Worm (Caenorhabditis elegans): ENCODE measurements around the gene T24E12.1.
A peak's percentile ranks its signal among the peaks of the same experiment; 100 is the strongest.

The T24E12.1 gene

DNA sequence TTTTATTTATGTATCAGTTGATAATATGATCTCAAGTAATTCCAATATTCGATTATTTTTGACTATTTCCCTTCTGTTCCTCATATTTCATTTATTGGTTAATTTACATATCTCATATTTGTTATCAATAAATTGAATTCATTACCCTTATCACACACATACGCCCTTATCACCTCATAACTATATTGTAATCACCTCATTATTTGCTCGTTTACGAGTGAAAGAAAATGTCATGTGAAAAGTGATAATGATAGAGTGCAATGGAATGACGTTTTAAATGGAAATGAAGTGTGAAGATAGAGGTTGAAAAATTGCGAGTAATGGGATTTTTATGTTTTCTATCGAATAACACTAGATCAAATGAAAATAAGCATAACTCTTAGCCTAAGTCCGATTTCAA is 1.2 kb downstream of the T24E12.1 start:
- TF ChIP-seq M03D4.4 (tag; optimal IDR thresholded peaks at IDR 0.05), result no peak
- no peak for TF ChIP-seq mep-1 (tag; optimal IDR thresholded peaks at IDR 0.05)
- TF ChIP-seq sptf-1 (tag; optimal IDR thresholded peaks at IDR 0.05), result no peak
- no peak for TF ChIP-seq lin-13 (tag; optimal IDR thresholded peaks at IDR 0.05)
- no peak for TF ChIP-seq unc-120 (tag; optimal IDR thresholded peaks at IDR 0.05; ENCODE audit: poor library complexity, severe bottlenecking)
- no peak for TF ChIP-seq unc-62 (GFP tag; optimal IDR thresholded peaks at IDR 0.05)
- TF ChIP-seq nhr-12 (tag; optimal IDR thresholded peaks at IDR 0.05), result no peak
- TF ChIP-seq cnd-1 (tag; optimal IDR thresholded peaks at IDR 0.05), result no peak
- TF ChIP-seq snpc-4 (tag; optimal IDR thresholded peaks at IDR 0.05), result no peak
- TF ChIP-seq elt-3 (tag; optimal IDR thresholded peaks at IDR 0.05), result no peak
- no peak for TF ChIP-seq zip-8 (tag; optimal IDR thresholded peaks at IDR 0.05)

- no peak for TF ChIP-seq unc-120 (tag; optimal IDR thresholded peaks at IDR 0.05; ENCODE audit: poor library complexity, severe bottlenecking)
- no peak for TF ChIP-seq tbx-8 (GFP tag; optimal IDR thresholded peaks at IDR 0.05)
- no peak for TF ChIP-seq sptf-1 (tag; optimal IDR thresholded peaks at IDR 0.05)
- no peak for TF ChIP-seq unc-62 (GFP tag; optimal IDR thresholded peaks at IDR 0.05)
- TF ChIP-seq elt-3 (tag; optimal IDR thresholded peaks at IDR 0.05), result no peak
- TF ChIP-seq zip-8 (tag; optimal IDR thresholded peaks at IDR 0.05), result no peak
Measured at ce11 chrII:3787151-3787550, 1.8 kb downstream of the T24E12.1 start, which contains the start of gene T24E12.13. Gene T24E12.13 (plus strand): TSS chrII:3787451.

ce11 chrII:3788356-3788962 is 3.1 kb downstream of the T24E12.1 start:
- TF ChIP-seq zip-8 (tag; optimal IDR thresholded peaks at IDR 0.05) (peak; percentile 91), lin-13 (tag; optimal IDR thresholded peaks at IDR 0.05) (no peak)

DNA sequence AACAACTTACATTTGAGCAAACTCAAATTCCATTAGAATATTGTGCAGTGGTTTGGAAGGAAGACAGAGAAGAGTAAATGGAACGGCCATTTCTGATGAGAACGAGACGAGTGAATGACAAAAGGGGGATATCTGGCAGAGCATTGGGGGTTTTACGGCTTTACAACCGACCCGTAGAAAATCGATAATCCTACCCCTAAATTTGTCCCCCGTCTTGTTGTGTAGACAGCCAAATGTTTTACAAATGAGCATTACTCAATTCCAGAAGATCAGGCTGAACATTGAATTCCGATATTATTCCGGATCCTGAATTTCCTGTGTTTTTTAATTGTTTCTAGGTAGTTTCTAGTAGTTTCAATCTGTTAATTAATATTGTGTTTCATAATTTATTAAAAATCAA is 8.0 kb downstream of the T24E12.1 start, which contains the start of gene fbxb-99:
Gene fbxb-99, minus strand, starts transcription at position 101 of the 400 bp plus-strand sequence.
- TF ChIP-seq elt-3 (tag; optimal IDR thresholded peaks at IDR 0.05) (no peak), zip-8 (tag; optimal IDR thresholded peaks at IDR 0.05) (no peak), sptf-1 (tag; optimal IDR thresholded peaks at IDR 0.05) (no peak), ceh-83 (GFP tag; optimal IDR thresholded peaks at IDR 0.05) (no peak), ceh-43 (GFP tag; optimal IDR thresholded peaks at IDR 0.05) (no peak), M03D4.4 (tag; optimal IDR thresholded peaks at IDR 0.05) (no peak), blmp-1 (tag; optimal IDR thresholded peaks at IDR 0.05) (no peak), unc-120 (tag; optimal IDR thresholded peaks at IDR 0.05; ENCODE audit: poor library complexity, severe bottlenecking) (no peak), nhr-12 (tag; optimal IDR thresholded peaks at IDR 0.05) (no peak), mep-1 (tag; optimal IDR thresholded peaks at IDR 0.05) (no peak), drap-1 (GFP tag; optimal IDR thresholded peaks at IDR 0.05) (no peak), bed-3 (GFP tag; optimal IDR thresholded peaks at IDR 0.05) (no peak), sem-2 (GFP tag; optimal IDR thresholded peaks at IDR 0.05) (no peak), nhr-28 (tag; optimal IDR thresholded peaks at IDR 0.05) (no peak), flh-1 (GFP tag; optimal IDR thresholded peaks at IDR 0.05) (no peak)

DNA sequence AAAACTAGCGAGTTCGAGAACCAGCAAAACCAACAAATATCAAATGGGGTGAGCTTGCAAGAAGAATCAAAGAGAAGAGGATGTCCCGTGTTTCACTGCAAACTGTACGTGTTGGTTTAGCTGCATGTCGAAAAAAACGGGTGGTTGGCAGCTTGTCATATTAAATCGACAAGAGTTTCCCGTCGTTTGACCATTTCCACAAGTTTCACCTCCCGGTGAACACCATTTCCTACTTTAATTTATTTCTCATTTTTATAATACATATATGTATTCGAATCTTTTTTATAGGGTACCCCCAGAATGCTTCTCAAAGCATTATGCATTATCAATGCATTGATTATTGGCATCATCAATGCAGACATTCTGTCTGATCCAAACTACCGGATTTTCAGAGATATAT is 10.0 kb downstream of the T24E12.1 start, which contains the start of gene Y8A9A.2:
Gene Y8A9A.2, plus strand, starts transcription at position 301 of the 400 bp plus-strand sequence.
- TF ChIP-seq mls-2 (tag; optimal IDR thresholded peaks at IDR 0.05) (no peak), ztf-11 (tag; optimal IDR thresholded peaks at IDR 0.05) (no peak), blmp-1 (tag; optimal IDR thresholded peaks at IDR 0.05) (no peak), pha-4 (tag; optimal IDR thresholded peaks at IDR 0.05) (no peak), nhr-28 (tag; optimal IDR thresholded peaks at IDR 0.05) (no peak), cnd-1 (tag; optimal IDR thresholded peaks at IDR 0.05) (no peak), zip-8 (tag; optimal IDR thresholded peaks at IDR 0.05) (no peak), ceh-39 (tag; optimal IDR thresholded peaks at IDR 0.05) (no peak), nhr-237 (tag; optimal IDR thresholded peaks at IDR 0.05) (no peak), snpc-4 (tag; optimal IDR thresholded peaks at IDR 0.05) (no peak), ceh-43 (GFP tag; optimal IDR thresholded peaks at IDR 0.05) (no peak), mab-5 (tag; optimal IDR thresholded peaks at IDR 0.05) (no peak)

- TF ChIP-seq nhr-237 (tag; optimal IDR thresholded peaks at IDR 0.05) (no peak), bed-3 (GFP tag; optimal IDR thresholded peaks at IDR 0.05) (no peak), tbx-8 (GFP tag; optimal IDR thresholded peaks at IDR 0.05) (no peak), snpc-4 (tag; optimal IDR thresholded peaks at IDR 0.05) (no peak), lin-13 (tag; optimal IDR thresholded peaks at IDR 0.05) (no peak), ham-2 (GFP tag; optimal IDR thresholded peaks at IDR 0.05) (no peak), sem-2 (GFP tag; optimal IDR thresholded peaks at IDR 0.05) (no peak), flh-1 (GFP tag; optimal IDR thresholded peaks at IDR 0.05) (no peak), zip-8 (tag; optimal IDR thresholded peaks at IDR 0.05) (no peak), mls-2 (tag; optimal IDR thresholded peaks at IDR 0.05) (no peak), nhr-12 (tag; optimal IDR thresholded peaks at IDR 0.05) (no peak), M03D4.4 (tag; optimal IDR thresholded peaks at IDR 0.05) (no peak), drap-1 (GFP tag; optimal IDR thresholded peaks at IDR 0.05) (no peak), ceh-43 (GFP tag; optimal IDR thresholded peaks at IDR 0.05) (no peak), lsy-2 (tag; optimal IDR thresholded peaks at IDR 0.05) (no peak), mab-5 (tag; optimal IDR thresholded peaks at IDR 0.05) (no peak), pha-4 (tag; optimal IDR thresholded peaks at IDR 0.05) (no peak), hlh-1 (tag; optimal IDR thresholded peaks at IDR 0.05) (no peak)
Measured at ce11 chrII:3803219-3803618, 17.9 kb downstream of the T24E12.1 start, which contains the start of gene ins-32. Gene ins-32 (minus strand): TSS chrII:3803319.
